Worm (Caenorhabditis elegans): Measurements from ENCODE around the gene cyp-34A9.

cyp-34A9 gene

DNA sequence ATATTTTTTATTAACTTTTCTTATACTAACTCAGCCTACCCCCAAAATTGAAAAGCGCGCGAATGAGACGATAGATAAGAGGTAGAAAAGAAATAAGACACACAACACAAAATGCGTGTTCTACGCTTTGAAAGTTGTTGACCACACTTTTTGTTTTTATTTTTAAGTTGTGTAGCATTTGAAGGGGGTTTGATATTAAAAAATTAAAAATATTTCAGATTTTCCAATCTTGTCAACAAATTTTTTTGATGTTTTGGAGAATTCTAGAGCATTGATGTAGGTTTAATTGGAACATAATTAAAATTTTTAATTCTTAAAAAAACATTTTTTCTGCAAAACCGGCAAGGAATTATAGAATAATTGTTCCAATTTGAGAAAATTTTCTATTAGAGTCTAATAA is 9.1 kb downstream of the cyp-34A9 start, which contains the start of gene cyp-34A6:
Gene cyp-34A6, minus strand, starts transcription at position 101 of the 400 bp plus-strand sequence.
- no peak for TF ChIP-seq sem-4 (tag; optimal IDR thresholded peaks at IDR 0.05)
- no peak for TF ChIP-seq unc-39 (tag; optimal IDR thresholded peaks at IDR 0.05)
- TF ChIP-seq crh-2 (tag; optimal IDR thresholded peaks at IDR 0.05), result no peak
- no peak for TF ChIP-seq dmd-4 (tag; optimal IDR thresholded peaks at IDR 0.05)
- TF ChIP-seq R02D3.7 (tag; optimal IDR thresholded peaks at IDR 0.05), result no peak
- no peak for TF ChIP-seq sma-3 (GFP tag; optimal IDR thresholded peaks at IDR 0.05)
- no peak for TF ChIP-seq lin-11 (tag; optimal IDR thresholded peaks at IDR 0.05)
- no peak for TF ChIP-seq nhr-237 (tag; optimal IDR thresholded peaks at IDR 0.05)
- TF ChIP-seq nhr-6 (tag; optimal IDR thresholded peaks at IDR 0.05), result no peak
- no peak for TF ChIP-seq mab-5 (tag; optimal IDR thresholded peaks at IDR 0.05)
- TF ChIP-seq elt-1 (tag; optimal IDR thresholded peaks at IDR 0.05), result no peak
- TF ChIP-seq mdl-1 (tag; optimal IDR thresholded peaks at IDR 0.05), result no peak
- TF ChIP-seq snpc-4 (tag; optimal IDR thresholded peaks at IDR 0.05), result no peak
- no peak for TF ChIP-seq ceh-16 (tag; optimal IDR thresholded peaks at IDR 0.05)
- TF ChIP-seq nhr-11 (tag; optimal IDR thresholded peaks at IDR 0.05), result no peak
- TF ChIP-seq blmp-1 (tag; optimal IDR thresholded peaks at IDR 0.05; ENCODE audit: insufficient read depth), result no peak
- no peak for TF ChIP-seq lsy-2 (tag; optimal IDR thresholded peaks at IDR 0.05)
- TF ChIP-seq aly-2 (tag; optimal IDR thresholded peaks at IDR 0.05), result no peak
- no peak for TF ChIP-seq unc-62 (GFP tag; optimal IDR thresholded peaks at IDR 0.05)
- TF ChIP-seq C34F6.9 (tag; optimal IDR thresholded peaks at IDR 0.05), result no peak

DNA sequence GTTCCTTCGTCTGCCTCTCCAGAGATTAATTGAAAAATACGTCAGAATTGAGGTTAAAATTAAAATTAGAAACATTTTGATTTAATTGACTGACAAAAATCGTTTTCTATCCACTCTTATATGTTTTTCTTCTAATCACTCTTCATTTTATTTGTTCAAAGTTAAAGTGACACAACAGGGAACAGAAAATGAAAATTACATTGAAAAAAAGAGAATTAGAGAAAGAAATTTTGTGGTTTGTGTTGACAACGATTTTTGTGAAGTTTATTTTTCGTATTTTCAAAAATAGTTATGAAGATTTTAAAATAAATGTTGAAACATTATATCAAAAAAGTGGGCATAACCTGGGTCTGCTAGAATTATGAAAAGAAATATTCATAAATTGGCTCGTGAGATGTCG is 12.7 kb downstream of the cyp-34A9 start, which contains the start of gene cyp-34A5:
Gene cyp-34A5, minus strand, starts transcription at position 101 of the 400 bp plus-strand sequence.
- no peak for TF ChIP-seq elt-3 (tag; optimal IDR thresholded peaks at IDR 0.05)
- no peak for TF ChIP-seq ceh-82 (tag; optimal IDR thresholded peaks at IDR 0.05)
- TF ChIP-seq mbf-1 (tag; optimal IDR thresholded peaks at IDR 0.05), result no peak
- TF ChIP-seq crh-2 (tag; optimal IDR thresholded peaks at IDR 0.05), result no peak

DNA sequence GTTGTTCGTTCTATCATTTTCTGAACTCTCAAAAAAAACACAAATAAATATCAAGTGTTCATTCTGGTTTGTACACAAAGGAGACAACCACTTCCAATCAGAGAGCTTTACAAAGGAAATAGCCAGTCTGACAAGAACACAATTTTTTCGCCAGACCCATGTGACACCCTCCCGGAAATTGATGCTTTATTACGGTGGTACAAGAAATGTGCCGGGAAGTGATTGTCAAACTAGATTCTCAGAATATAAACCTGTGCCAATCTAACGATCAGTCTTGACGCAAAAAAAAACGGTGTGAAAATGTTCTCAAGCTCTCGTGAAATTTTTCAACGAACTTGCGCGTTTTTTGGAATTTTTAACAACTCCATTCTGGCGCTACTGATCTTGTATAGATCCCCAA is 16.6 kb downstream of the cyp-34A9 start, which contains the start of gene str-247:
Gene str-247, plus strand, starts transcription at position 301 of the 400 bp plus-strand sequence.
- no peak for TF ChIP-seq nhr-10 (tag; optimal IDR thresholded peaks at IDR 0.05)
- TF ChIP-seq elt-1 (tag; optimal IDR thresholded peaks at IDR 0.05), result no peak
- TF ChIP-seq nhr-129 (tag; optimal IDR thresholded peaks at IDR 0.05), result no peak
- no peak for TF ChIP-seq snpc-4 (tag; optimal IDR thresholded peaks at IDR 0.05)
- TF ChIP-seq F13H6.1 (tag; optimal IDR thresholded peaks at IDR 0.05), result no peak
- TF ChIP-seq nhr-77 (tag; optimal IDR thresholded peaks at IDR 0.05), result no peak
- no peak for TF ChIP-seq unc-62 (GFP tag; optimal IDR thresholded peaks at IDR 0.05)
- no peak for TF ChIP-seq skn-1 (tag; optimal IDR thresholded peaks at IDR 0.05)
- no peak for TF ChIP-seq elt-3 (tag; optimal IDR thresholded peaks at IDR 0.05)

DNA sequence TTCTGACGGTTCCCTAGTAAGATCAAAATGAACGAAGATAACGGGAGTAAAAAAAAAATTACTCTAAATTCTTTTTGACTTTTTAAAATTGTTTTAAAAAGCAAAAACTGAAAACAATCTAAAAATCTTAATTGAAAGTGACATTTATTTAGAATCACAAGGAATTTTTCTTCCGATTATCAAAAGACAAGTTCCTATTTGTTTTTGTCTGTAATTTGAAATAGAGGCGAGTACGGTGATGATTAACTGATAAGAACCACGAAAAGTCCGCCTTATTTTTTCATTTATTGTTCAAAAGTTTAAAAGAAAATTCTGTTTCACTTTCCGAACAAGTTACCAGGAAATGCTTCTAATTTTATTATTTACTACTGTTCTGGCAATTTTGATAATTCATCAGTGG is 20.6 kb downstream of the cyp-34A9 start, which contains the start of gene dach-1:
Gene dach-1, plus strand, starts transcription at position 301 of the 400 bp plus-strand sequence.
- TF ChIP-seq nhr-25 (tag; optimal IDR thresholded peaks at IDR 0.05) (no peak), egl-27 (tag; optimal IDR thresholded peaks at IDR 0.05) (no peak), Y55F3AM.14 (GFP tag; optimal IDR thresholded peaks at IDR 0.05) (no peak), zag-1 (tag; optimal IDR thresholded peaks at IDR 0.05) (no peak), alr-1 (tag; optimal IDR thresholded peaks at IDR 0.05) (no peak), sem-4 (tag; optimal IDR thresholded peaks at IDR 0.05) (no peak), unc-39 (tag; optimal IDR thresholded peaks at IDR 0.05) (no peak), lin-13 (GFP tag; optimal IDR thresholded peaks at IDR 0.05) (no peak), mdl-1 (tag; optimal IDR thresholded peaks at IDR 0.05) (no peak)

DNA sequence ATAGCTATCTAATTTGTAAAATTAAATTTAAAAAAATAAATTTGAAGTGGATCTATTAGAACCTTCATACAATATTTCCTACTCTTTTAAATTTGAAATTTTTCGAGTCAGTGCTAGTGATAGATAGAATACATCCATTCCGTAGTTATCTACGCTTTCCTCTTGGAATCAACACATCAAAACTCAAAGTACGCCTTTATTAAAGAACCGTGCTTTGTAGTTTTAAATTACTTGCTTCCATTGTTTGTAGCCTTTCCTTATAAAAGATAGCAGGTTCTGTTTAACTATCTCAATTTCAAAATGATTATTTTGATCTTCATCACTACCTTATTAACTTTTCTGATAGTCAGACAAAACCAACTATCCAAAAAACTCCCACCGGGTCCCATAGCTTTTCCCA is 25.3 kb downstream of the cyp-34A9 start, which contains the start of gene cyp-35B3:
Gene cyp-35B3, plus strand, starts transcription at position 301 of the 400 bp plus-strand sequence.
- TF ChIP-seq snpc-4 (tag; optimal IDR thresholded peaks at IDR 0.05), result no peak
- no peak for TF ChIP-seq lin-13 (GFP tag; optimal IDR thresholded peaks at IDR 0.05)
- no peak for TF ChIP-seq nhr-77 (tag; optimal IDR thresholded peaks at IDR 0.05)
- TF ChIP-seq zag-1 (tag; optimal IDR thresholded peaks at IDR 0.05), result no peak
- TF ChIP-seq R02D3.7 (tag; optimal IDR thresholded peaks at IDR 0.05), result no peak
- TF ChIP-seq ZK546.5 (tag; optimal IDR thresholded peaks at IDR 0.05), result no peak
- no peak for TF ChIP-seq crh-2 (tag; optimal IDR thresholded peaks at IDR 0.05)
- TF ChIP-seq unc-62 (GFP tag; optimal IDR thresholded peaks at IDR 0.05), result no peak
- TF ChIP-seq nhr-237 (tag; optimal IDR thresholded peaks at IDR 0.05), result no peak
- TF ChIP-seq nhr-23 (tag; optimal IDR thresholded peaks at IDR 0.05), result no peak
- no peak for TF ChIP-seq ceh-82 (tag; optimal IDR thresholded peaks at IDR 0.05)
- TF ChIP-seq fos-1 (tag; optimal IDR thresholded peaks at IDR 0.05), result no peak
- TF ChIP-seq elt-3 (tag; optimal IDR thresholded peaks at IDR 0.05), result no peak
- TF ChIP-seq mbf-1 (tag; optimal IDR thresholded peaks at IDR 0.05), result no peak
- TF ChIP-seq ztf-4 (tag; optimal IDR thresholded peaks at IDR 0.05), result no peak
- no peak for TF ChIP-seq peb-1 (tag; optimal IDR thresholded peaks at IDR 0.05)
- no peak for TF ChIP-seq dmd-4 (tag; optimal IDR thresholded peaks at IDR 0.05)

All from whole organism, L2 larva.